Worm (Caenorhabditis elegans) whole organism, L4 larva: Measurements from ENCODE around the gene gid-8.

Experiments used
- F26F4.8 ChIP-seq: fragments of 200-800 bp; sonication (Bioruptor generic); conservative IDR thresholded peaks from 2 replicates; pipeline ENCODE4 v1.3.6; 2022; ENCODE audit warnings: missing genetic modification characterization, missing compliant biosample characterization
- F44E2.7 ChIP-seq: fragments of 200-800 bp; sonication (Bioruptor generic); IDR thresholded peaks from 2 replicates; pipeline ENCODE4 v2.1.2; 2022; ENCODE audit warnings: missing genetic modification characterization, missing compliant biosample characterization
- T20F7.1 ChIP-seq: fragments of 200-800 bp; sonication (Bioruptor generic); optimal IDR thresholded peaks from 2 replicates; lab custom pipeline; 2018; ENCODE audit warnings: mild to moderate bottlenecking, missing genetic modification characterization, missing compliant biosample characterization
- Y48G9A.11 ChIP-seq: fragments of 200-800 bp; sonication (Bioruptor generic); IDR thresholded peaks from 2 replicates; pipeline ENCODE4 v1.3.6; 2022; ENCODE audit warnings: missing genetic modification reagents, missing genetic modification characterization, missing compliant biosample characterization
- aha-1 ChIP-seq: fragments of 150-350 bp; peaks from one replicate; lab custom pipeline; 2014; ENCODE audit warnings: missing biosample characterization, missing genetic modification characterization
- ama-1 ChIP-seq: fragments of 150-350 bp; optimal IDR thresholded peaks from 2 replicates; lab custom pipeline; 2014; ENCODE audit warnings: inconsistent platforms, mixed read lengths
- ceh-44 ChIP-seq: fragments of 200-800 bp; sonication (Bioruptor generic); IDR thresholded peaks from 2 replicates; pipeline ENCODE4 v1.3.6; 2022; ENCODE audit warnings: missing genetic modification reagents, missing genetic modification characterization, missing compliant biosample characterization
- ceh-82 ChIP-seq: sonication (generic microtip); optimal IDR thresholded peaks from 2 replicates; lab custom pipeline; 2017; ENCODE audit warnings: missing biosample characterization, missing genetic modification characterization
- daf-16 ChIP-seq, 3 experiments: sonication (generic microtip); optimal IDR thresholded peaks; 2 replicates each; lab custom pipeline; 2016 to 2017; ENCODE audit warnings: missing genetic modification characterization in 3 of 3, missing genetic modification reagents in 3 of 3, mild to moderate bottlenecking in 2 of 3, missing compliant biosample characterization in 2 of 3, missing biosample characterization in 1 of 3, moderate library complexity in 1 of 3
- daf-8 ChIP-seq: fragments of 200-800 bp; sonication (Bioruptor generic); IDR thresholded peaks from 2 replicates; pipeline ENCODE4 v1.3.6; 2022; ENCODE audit warnings: missing genetic modification characterization, missing compliant biosample characterization
- dmd-6 ChIP-seq: fragments of 200-800 bp; sonication (Bioruptor generic); IDR thresholded peaks from 2 replicates; pipeline ENCODE4 v1.3.6; 2022; ENCODE audit warnings: missing genetic modification reagents, missing genetic modification characterization, missing compliant biosample characterization
- dmd-8 ChIP-seq: fragments of 200-800 bp; sonication (Bioruptor generic); IDR thresholded peaks from 2 replicates; pipeline ENCODE4 v1.3.6; 2022; ENCODE audit warnings: missing genetic modification characterization, missing compliant biosample characterization
- dve-1 ChIP-seq: sonication (generic microtip); optimal IDR thresholded peaks from 2 replicates; lab custom pipeline; 2017; ENCODE audit warnings: antibody characterized with exemption, mild to moderate bottlenecking, missing genetic modification characterization, missing compliant biosample characterization; ENCODE audit not compliant: insufficient read depth
- fkh-10 ChIP-seq: fragments of 150-350 bp; optimal IDR thresholded peaks from 2 replicates; lab custom pipeline; 2014; ENCODE audit warnings: missing biosample characterization, missing genetic modification reagents, missing genetic modification characterization
- fos-1 ChIP-seq: fragments of 150-350 bp; optimal IDR thresholded peaks from 2 replicates; lab custom pipeline; 2014; ENCODE audit warnings: missing biosample characterization, missing genetic modification characterization
- hif-1 ChIP-seq, 2 experiments: sonication (generic microtip); optimal IDR thresholded peaks; 2 replicates each; lab custom pipeline; 2016 to 2017; ENCODE audit warnings: missing compliant biosample characterization in 2 of 2, missing genetic modification characterization in 2 of 2, missing genetic modification reagents in 2 of 2, missing genotype in 2 of 2, mild to moderate bottlenecking in 1 of 2
- hlh-11 ChIP-seq: fragments of 200-800 bp; sonication (Bioruptor generic); optimal IDR thresholded peaks from 2 replicates; lab custom pipeline; 2018; ENCODE audit warnings: mild to moderate bottlenecking, missing genetic modification characterization, missing compliant biosample characterization
- hlh-30 ChIP-seq: sonication (generic microtip); optimal IDR thresholded peaks from 2 replicates; lab custom pipeline; 2017; ENCODE audit warnings: antibody characterized with exemption, mild to moderate bottlenecking, missing genetic modification characterization, missing compliant biosample characterization; ENCODE audit not compliant: insufficient read depth
- hmg-1.1 ChIP-seq: fragments of 200-800 bp; sonication (Bioruptor generic); IDR thresholded peaks from 2 replicates; pipeline ENCODE4 v1.3.6; 2022; ENCODE audit warnings: missing genetic modification reagents, missing genetic modification characterization, missing compliant biosample characterization
- jun-1 ChIP-seq: fragments of 150-350 bp; optimal IDR thresholded peaks from 2 replicates; lab custom pipeline; 2014; ENCODE audit warnings: missing biosample characterization, missing genetic modification reagents, missing genetic modification characterization
- lim-7 ChIP-seq: fragments of 200-800 bp; sonication (Bioruptor generic); IDR thresholded peaks from 2 replicates; pipeline ENCODE4 v1.3.6; 2022; ENCODE audit warnings: missing genetic modification characterization, missing compliant biosample characterization
- lin-15B ChIP-seq: fragments of 150-350 bp; sonication (generic microtip); optimal IDR thresholded peaks from 3 replicates; lab custom pipeline; 2014; ENCODE audit warnings: missing biosample characterization, missing genetic modification characterization
- lir-3 ChIP-seq: sonication (generic microtip); optimal IDR thresholded peaks from 2 replicates; lab custom pipeline; 2016; ENCODE audit warnings: mild to moderate bottlenecking, missing genetic modification characterization, missing compliant biosample characterization
- lsy-2 ChIP-seq, 2 experiments: fragments of 150-350 bp in 1 of 2; sonication (generic microtip) in 1 of 2; optimal IDR thresholded peaks; 2 replicates each; lab custom pipeline; 2014 to 2017; ENCODE audit warnings: missing biosample characterization in 2 of 2, missing genetic modification characterization in 2 of 2
- mdl-1 ChIP-seq, 2 experiments: fragments of 150-350 bp in 1 of 2; sonication (generic microtip) in 1 of 2; optimal IDR thresholded peaks; 2 replicates each; lab custom pipeline; 2014 to 2017; ENCODE audit warnings: missing biosample characterization in 2 of 2, missing genetic modification characterization in 2 of 2
- mdt-29 ChIP-seq: fragments of 200-800 bp; sonication (Bioruptor generic); IDR thresholded peaks from 2 replicates; pipeline ENCODE4 v1.3.6; 2022; ENCODE audit warnings: missing genetic modification reagents, missing genetic modification characterization, missing compliant biosample characterization
- mxl-2 ChIP-seq: fragments of 200-800 bp; sonication (Bioruptor generic); conservative IDR thresholded peaks from 2 replicates; pipeline ENCODE4 v1.3.6; 2022; ENCODE audit warnings: missing genetic modification reagents, missing genetic modification characterization, missing compliant biosample characterization
- nhr-10 ChIP-seq: fragments of 150-350 bp; optimal IDR thresholded peaks from 2 replicates; lab custom pipeline; 2014; ENCODE audit warnings: missing biosample characterization, missing genetic modification characterization
- nhr-102 ChIP-seq: sonication (generic microtip); optimal IDR thresholded peaks from 2 replicates; lab custom pipeline; 2016; ENCODE audit warnings: mild to moderate bottlenecking, missing genetic modification characterization, moderate library complexity, missing compliant biosample characterization
- nhr-111 ChIP-seq: fragments of 200-800 bp; sonication (Bioruptor generic); optimal IDR thresholded peaks from 2 replicates; lab custom pipeline; 2018; ENCODE audit warnings: mild to moderate bottlenecking, missing genetic modification characterization, missing compliant biosample characterization
- nhr-28 ChIP-seq: fragments of 150-350 bp; optimal IDR thresholded peaks from 2 replicates; lab custom pipeline; 2014; ENCODE audit warnings: missing biosample characterization, missing genetic modification characterization
- nhr-48 ChIP-seq: sonication (generic microtip); optimal IDR thresholded peaks from 2 replicates; lab custom pipeline; 2016; ENCODE audit warnings: mild to moderate bottlenecking, missing genetic modification characterization, missing compliant biosample characterization
- pha-4 ChIP-seq, 2 experiments: fragments of 150-350 bp in 1 of 2; fragments of 200-800 bp in 1 of 2; sonication (Bioruptor generic) in 1 of 2; IDR thresholded peaks in 1 of 2; optimal IDR thresholded peaks in 1 of 2; 2 replicates each; pipeline versions ENCODE4 v1.3.6 to Lab custom; 2014 to 2022; ENCODE audit warnings: missing genetic modification characterization in 2 of 2, missing genetic modification reagents in 2 of 2, missing biosample characterization in 1 of 2, missing compliant biosample characterization in 1 of 2
- php-3 ChIP-seq: fragments of 200-800 bp; sonication (Bioruptor generic); IDR thresholded peaks from 2 replicates; pipeline ENCODE4 v1.3.6; 2022; ENCODE audit warnings: missing genetic modification reagents, missing genetic modification characterization, missing compliant biosample characterization
- pqm-1 ChIP-seq: sonication (generic microtip); optimal IDR thresholded peaks from 2 replicates; lab custom pipeline; 2017; ENCODE audit warnings: missing biosample characterization, missing genetic modification characterization
- rbr-2 ChIP-seq: sonication (generic microtip); optimal IDR thresholded peaks from 2 replicates; lab custom pipeline; 2016; ENCODE audit warnings: missing genotype, missing genetic modification characterization, missing compliant biosample characterization
- saeg-2 ChIP-seq: fragments of 200-800 bp; sonication (Bioruptor generic); IDR thresholded peaks from 2 replicates; pipeline ENCODE4 v1.3.6; 2022; ENCODE audit warnings: missing genetic modification reagents, missing genetic modification characterization, missing compliant biosample characterization
- set-16 ChIP-seq: fragments of 200-800 bp; sonication (Bioruptor generic); IDR thresholded peaks from 2 replicates; pipeline ENCODE4 v1.3.6; 2022; ENCODE audit warnings: missing genetic modification reagents, missing genetic modification characterization, missing compliant biosample characterization
- skn-1 ChIP-seq: fragments of 150-350 bp; optimal IDR thresholded peaks from 2 replicates; lab custom pipeline; 2014; ENCODE audit warnings: missing biosample characterization, missing genetic modification characterization
- snpc-1.2 ChIP-seq: fragments of 200-800 bp; sonication (Bioruptor generic); IDR thresholded peaks from 2 replicates; pipeline ENCODE4 v1.3.6; 2022; ENCODE audit warnings: missing genetic modification reagents, missing genetic modification characterization, missing compliant biosample characterization
- spr-3 ChIP-seq: fragments of 200-800 bp; sonication (Bioruptor generic); optimal IDR thresholded peaks from 2 replicates; lab custom pipeline; 2018; ENCODE audit warnings: mild to moderate bottlenecking, missing genetic modification characterization, missing compliant biosample characterization
- unc-130 ChIP-seq: sonication (generic microtip); optimal IDR thresholded peaks from 2 replicates; lab custom pipeline; 2016; ENCODE audit warnings: missing genetic modification reagents, missing genetic modification characterization, missing compliant biosample characterization
- unc-39 ChIP-seq: sonication (generic microtip); optimal IDR thresholded peaks from 2 replicates; lab custom pipeline; 2017; ENCODE audit warnings: missing biosample characterization, missing genetic modification characterization
- vab-7 ChIP-seq: fragments of 200-800 bp; sonication (Bioruptor generic); IDR thresholded peaks from 2 replicates; pipeline ENCODE4 v1.3.6; 2022; ENCODE audit warnings: missing genetic modification reagents, missing genetic modification characterization, missing compliant biosample characterization
- zfp-3 ChIP-seq: fragments of 200-800 bp; sonication (Bioruptor generic); conservative IDR thresholded peaks from 2 replicates; pipeline ENCODE4 v1.3.6; 2022; ENCODE audit warnings: missing genetic modification reagents, missing genetic modification characterization, missing compliant biosample characterization

Gene gid-8

DNA sequence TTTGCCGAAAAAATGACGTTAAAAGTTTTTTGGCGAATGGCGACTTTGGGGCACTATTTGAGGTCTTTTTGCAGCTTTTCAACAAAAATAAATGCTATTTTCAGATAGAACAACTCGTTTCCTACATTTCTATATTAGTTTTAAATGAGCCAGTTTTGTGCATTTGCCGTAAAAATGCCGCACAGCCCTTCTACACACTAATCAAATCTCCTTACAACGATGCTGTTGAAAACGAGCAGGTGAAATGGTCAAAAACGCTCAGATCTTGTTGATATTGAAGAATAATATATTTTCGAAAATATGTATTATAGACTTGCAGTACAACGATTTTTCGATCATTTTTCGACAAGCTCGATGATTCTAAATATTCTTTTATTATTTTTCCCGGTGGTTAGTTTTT is 12.8 kb upstream of the gid-8 start, which contains the start of gene chil-14:
chil-14 (plus strand) TSS at position 301 of the 400 bp plus-strand sequence.
- TF ChIP-seq fkh-10 (GFP tag; lab: Kevin White, UChicago) (no peak), daf-8 (no peak), vab-7 (GFP tag; lab: Robert Waterston, UW) (no peak), nhr-28 (tag; lab: Kevin White, UChicago) (no peak)

DNA sequence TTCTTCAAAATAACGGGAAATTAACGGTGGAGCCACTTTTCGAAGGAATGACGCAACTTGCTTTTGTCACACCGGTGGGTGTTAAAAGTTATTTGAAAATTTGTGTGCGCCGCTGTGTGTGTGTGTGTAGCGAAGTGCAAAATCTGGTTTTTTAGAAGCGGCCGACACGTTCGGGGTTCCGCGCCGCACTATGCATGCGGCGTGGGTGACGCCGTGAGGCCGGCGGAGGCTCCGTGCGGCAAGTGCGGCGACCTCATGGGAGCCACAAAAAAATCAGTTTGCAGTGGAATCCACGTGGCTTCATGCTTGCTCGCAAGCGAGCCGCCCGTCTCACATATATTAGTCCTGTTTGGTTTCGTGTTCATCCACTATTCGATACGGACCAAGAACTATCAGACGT is 12.3 kb upstream of the gid-8 start:
- 0 out of 2 replicates have a peak, but pooled peaks have one; percentile 13 for TF ChIP-seq mdt-29 (GFP tag; lab: Robert Waterston, UW)
- peak; percentile 26; the same call in 1 of the 2 replicates for TF ChIP-seq php-3 (GFP tag; lab: Robert Waterston, UW)
- 0 out of 2 replicates have a peak, but pooled peaks have one; percentile 9 for TF ChIP-seq dmd-8
- TF ChIP-seq F44E2.7 (GFP tag; lab: Robert Waterston, UW) = 0 out of 2 replicates have a peak, but pooled peaks have one; percentile 46
- no peak for TF ChIP-seq dve-1
- TF ChIP-seq hlh-11 (tag; lab: Kevin White, UChicago) = no peak
- peak; percentile 86 for TF ChIP-seq set-16 (GFP tag; lab: Robert Waterston, UW)
- peak; percentile 37; the same call in 1 of the 2 replicates for TF ChIP-seq Y48G9A.11 (GFP tag; lab: Robert Waterston, UW)

- TF ChIP-seq aha-1 (tag; lab: Kevin White, UChicago) (no peak), saeg-2 (GFP tag; lab: Robert Waterston, UW) (no peak), pqm-1 (tag; lab: Kevin White, UChicago) (no peak), T20F7.1 (GFP tag; lab: Kevin White, UChicago) (no peak), ama-1 (no peak), mxl-2 (GFP tag; lab: Robert Waterston, UW) (peak; percentile 92), lsy-2 (tag; optimal IDR thresholded peaks at IDR 0.05; lab: Kevin White, UChicago) (peak in 1 of 2 experiments; percentile 22), F26F4.8 (GFP tag; lab: Robert Waterston, UW) (no peak), dmd-8 (no peak), unc-39 (no peak), dmd-6 (GFP tag; lab: Robert Waterston, UW) (peak; percentile 96), dve-1 (peak; percentile 95), zfp-3 (GFP tag; lab: Robert Waterston, UW) (no peak), vab-7 (GFP tag; lab: Robert Waterston, UW) (no peak), skn-1 (tag; lab: Kevin White, UChicago) (no peak), ceh-44 (no peak), fos-1 (tag; lab: Kevin White, UChicago) (no peak), daf-16 (GFP tag; optimal IDR thresholded peaks at IDR 0.05; lab: Kevin White, UChicago) (no peak), daf-16 (tag; optimal IDR thresholded peaks at IDR 0.05; lab: Kevin White, UChicago) (peak; percentile 82), Y48G9A.11 (GFP tag; lab: Robert Waterston, UW) (no peak), jun-1 (tag; lab: Kevin White, UChicago) (no peak), lin-15B (no peak), hlh-30 (peak; percentile 35), unc-130 (GFP tag; lab: Kevin White, UChicago) (no peak), nhr-10 (tag; lab: Kevin White, UChicago) (peak; percentile 64), snpc-1.2 (GFP tag; lab: Robert Waterston, UW) (no peak), hmg-1.1 (GFP tag; lab: Robert Waterston, UW) (no peak), nhr-102 (tag; lab: Kevin White, UChicago) (peak; percentile 65), lim-7 (no peak), nhr-48 (peak; percentile 72), mdl-1 (tag; optimal IDR thresholded peaks at IDR 0.05; lab: Kevin White, UChicago) (peak in 1 of 2 experiments; percentile 3), lir-3 (tag; lab: Kevin White, UChicago) (no peak), rbr-2 (no peak), ceh-82 (tag; lab: Kevin White, UChicago) (no peak), hif-1 (tag; optimal IDR thresholded peaks at IDR 0.05; lab: Kevin White, UChicago) (peak in 1 of 2 experiments; percentile 15), nhr-111 (no peak), hlh-11 (tag; lab: Kevin White, UChicago) (peak; percentile 77), mdt-29 (GFP tag; lab: Robert Waterston, UW) (peak; percentile 91), spr-3 (GFP tag; lab: Kevin White, UChicago) (no peak), pha-4 (GFP tag; IDR thresholded peaks at IDR 0.05; lab: Robert Waterston, UW) (peak; percentile 34; the same call in 1 of the 2 replicates), pha-4 (tag; optimal IDR thresholded peaks at IDR 0.05; lab: Kevin White, UChicago) (no peak), nhr-28 (tag; lab: Kevin White, UChicago) (peak; percentile 72)
Observed at ce11 chrV:1456614-1457013, 10.9 kb upstream of the gid-8 start.
